Fruit fly (Drosophila melanogaster) whole organism, embryonic: Measurements from ENCODE around the gene Vm32E.

Experiments
- CG10274 ChIP-seq: fragments of 200-800 bp; sonication (Bioruptor generic); optimal IDR thresholded peaks from 3 replicates; lab custom pipeline; 2017; ENCODE audit warnings: missing biosample characterization, mild to moderate bottlenecking, missing genetic modification characterization
- CG10431 ChIP-seq: fragments of 200-800 bp; sonication (Bioruptor generic); optimal IDR thresholded peaks from 3 replicates; lab custom pipeline; 2018; ENCODE audit warnings: missing biosample characterization, mild to moderate bottlenecking, missing genetic modification characterization
- CG11085 ChIP-seq: fragments of 200-800 bp; sonication (Bioruptor generic); IDR thresholded peaks from 2 replicates; pipeline ENCODE4 v1.3.6; 2022; ENCODE audit warnings: missing biosample characterization, missing genetic modification characterization
- CG11723 ChIP-seq: fragments of 200-800 bp; sonication (Bioruptor generic); optimal IDR thresholded peaks from 2 replicates; lab custom pipeline; 2017; ENCODE audit warnings: missing biosample characterization, mild to moderate bottlenecking, missing genetic modification characterization
- CG1233 ChIP-seq: fragments of 200-800 bp; sonication (Bioruptor generic); optimal IDR thresholded peaks from 4 replicates; lab custom pipeline; 2018; ENCODE audit warnings: missing biosample characterization, mild to moderate bottlenecking, missing genetic modification characterization
- CG13296 ChIP-seq: fragments of 200-800 bp; sonication (Bioruptor generic); optimal IDR thresholded peaks from 3 replicates; lab custom pipeline; 2018; ENCODE audit warnings: missing biosample characterization, mild to moderate bottlenecking, missing genetic modification characterization
- CG14014 ChIP-seq: fragments of 200-800 bp; sonication (Bioruptor generic); IDR thresholded peaks from 2 replicates; pipeline ENCODE4 v1.3.6; 2022; ENCODE audit warnings: missing biosample characterization, missing genetic modification characterization
- CG15514 ChIP-seq: fragments of 200-800 bp; sonication (Bioruptor generic); optimal IDR thresholded peaks from 3 replicates; lab custom pipeline; 2017; ENCODE audit warnings: missing biosample characterization, missing genetic modification characterization, mild to moderate bottlenecking, moderate library complexity, missing genetic modification reagents
- CG17186 ChIP-seq: fragments of 200-800 bp; sonication (Bioruptor generic); optimal IDR thresholded peaks from 3 replicates; lab custom pipeline; 2017; ENCODE audit warnings: missing biosample characterization, missing genetic modification reagents, missing genetic modification characterization
- CG17829 ChIP-seq: fragments of 200-800 bp; optimal IDR thresholded peaks from 2 replicates; lab custom pipeline; 2019; ENCODE audit warnings: missing biosample characterization, mild to moderate bottlenecking, missing genetic modification characterization, moderate library complexity
- CG18011 ChIP-seq: fragments of 200-800 bp; sonication (Bioruptor generic); optimal IDR thresholded peaks from 2 replicates; lab custom pipeline; 2017; ENCODE audit warnings: missing biosample characterization, missing genetic modification characterization, mild to moderate bottlenecking, moderate library complexity, missing genotype
- CG3407 ChIP-seq: fragments of 200-800 bp; sonication (Bioruptor generic); optimal IDR thresholded peaks from 2 replicates; lab custom pipeline; 2018; ENCODE audit warnings: missing biosample characterization, mild to moderate bottlenecking, missing genetic modification characterization
- CG43689 ChIP-seq: fragments of 200-800 bp; sonication (Bioruptor generic); IDR thresholded peaks from 2 replicates; pipeline ENCODE4 v1.3.6; 2022; ENCODE audit warnings: missing biosample characterization, missing genetic modification characterization
- CG4617 ChIP-seq: fragments of 200-800 bp; sonication (Bioruptor generic); optimal IDR thresholded peaks from 3 replicates; lab custom pipeline; 2016; ENCODE audit warnings: missing biosample characterization, missing genetic modification characterization, borderline replicate concordance
- CG6654 ChIP-seq: fragments of 200-800 bp; sonication (Bioruptor generic); optimal IDR thresholded peaks from 2 replicates; lab custom pipeline; 2017; ENCODE audit warnings: missing biosample characterization, mild to moderate bottlenecking, missing genetic modification characterization
- CG6689 ChIP-seq: fragments of 200-800 bp; sonication (Bioruptor generic); IDR thresholded peaks from 2 replicates; pipeline ENCODE4 v1.3.6; 2022; ENCODE audit warnings: missing biosample characterization, missing genetic modification characterization
- CG7271 ChIP-seq: fragments of 200-800 bp; sonication (Bioruptor generic); optimal IDR thresholded peaks from 2 replicates; lab custom pipeline; 2018; ENCODE audit warnings: missing biosample characterization, mild to moderate bottlenecking, missing genetic modification characterization, moderate library complexity
- CG7372 ChIP-seq: fragments of 200-800 bp; sonication (Bioruptor generic); IDR thresholded peaks from 2 replicates; pipeline ENCODE4 v1.3.6; 2022; ENCODE audit warnings: missing biosample characterization, missing genetic modification characterization
- CG7963 ChIP-seq: fragments of 200-800 bp; sonication (Bioruptor generic); IDR thresholded peaks from 3 replicates; pipeline ENCODE4 v1.3.6; 2022; ENCODE audit warnings: missing biosample characterization, missing genetic modification characterization; ENCODE audit not compliant: partially characterized antibody
- CG9797 ChIP-seq: fragments of 200-800 bp; sonication (Bioruptor generic); optimal IDR thresholded peaks from 3 replicates; lab custom pipeline; 2018; ENCODE audit warnings: missing biosample characterization, mild to moderate bottlenecking, missing genetic modification characterization
- CHES-1-like ChIP-seq: fragments of 200-800 bp; sonication (Bioruptor generic); optimal IDR thresholded peaks from 2 replicates; lab custom pipeline; 2016; ENCODE audit warnings: missing biosample characterization, missing genetic modification characterization
- CrebB ChIP-seq: fragments of 200-800 bp; sonication (Bioruptor generic); optimal IDR thresholded peaks from 3 replicates; lab custom pipeline; 2018; ENCODE audit warnings: missing biosample characterization, mild to moderate bottlenecking, missing genetic modification characterization
- Dek ChIP-seq: fragments of 200-800 bp; sonication (Bioruptor generic); optimal IDR thresholded peaks from 3 replicates; lab custom pipeline; 2019; ENCODE audit warnings: missing biosample characterization, mild to moderate bottlenecking, missing genetic modification characterization, moderate library complexity
- Dfd ChIP-seq, 2 experiments: fragments of >200 bp; optimal IDR thresholded peaks; 2 replicates each; lab custom pipeline; 2017; ENCODE audit warnings: missing biosample characterization in 2 of 2, missing genetic modification characterization in 2 of 2
- Dref ChIP-seq: fragments of 200-800 bp; sonication (Bioruptor generic); IDR thresholded peaks from 2 replicates; pipeline ENCODE4 v1.3.6; 2022; ENCODE audit warnings: missing biosample characterization, missing genetic modification characterization
- ERR ChIP-seq: fragments of 200-800 bp; sonication (Bioruptor generic); optimal IDR thresholded peaks from 2 replicates; lab custom pipeline; 2016; ENCODE audit warnings: missing biosample characterization, missing genetic modification characterization
- HLHmδ ChIP-seq: fragments of 200-800 bp; sonication (Bioruptor generic); optimal IDR thresholded peaks from 2 replicates; lab custom pipeline; 2018; ENCODE audit warnings: missing biosample characterization, mild to moderate bottlenecking, missing genetic modification characterization, moderate library complexity
- Lim3 ChIP-seq: fragments of 200-800 bp; sonication (Bioruptor generic); IDR thresholded peaks from 2 replicates; pipeline ENCODE4 v1.3.6; 2022; ENCODE audit warnings: missing biosample characterization, missing genetic modification characterization
- Med ChIP-seq: fragments of 200-800 bp; sonication (Bioruptor generic); peaks from one replicate; lab custom pipeline; 2016; ENCODE audit warnings: missing biosample characterization, missing genetic modification characterization, mild to moderate bottlenecking, inconsistent platforms, moderate library complexity
- NK7.1 ChIP-seq: fragments of 200-800 bp; sonication (Bioruptor generic); optimal IDR thresholded peaks from 3 replicates; lab custom pipeline; 2016; ENCODE audit warnings: missing biosample characterization, missing genetic modification characterization
- Neu2 ChIP-seq: fragments of 200-800 bp; sonication (Bioruptor generic); optimal IDR thresholded peaks from 3 replicates; lab custom pipeline; 2016; ENCODE audit warnings: missing biosample characterization, missing genetic modification characterization, borderline replicate concordance
- PHDP ChIP-seq: fragments of 200-800 bp; sonication (Bioruptor generic); optimal IDR thresholded peaks from 3 replicates; lab custom pipeline; 2018; ENCODE audit warnings: missing biosample characterization, mild to moderate bottlenecking, missing genetic modification characterization, moderate library complexity
- Sry-δ ChIP-seq: fragments of 200-800 bp; sonication (Bioruptor generic); optimal IDR thresholded peaks from 2 replicates; lab custom pipeline; 2016; ENCODE audit warnings: missing biosample characterization, missing genetic modification characterization
- Trl ChIP-seq, 3 experiments: fragments of >200 bp in 2 of 3; fragments of 200-800 bp in 1 of 3; sonication (Bioruptor generic) in 1 of 3; optimal IDR thresholded peaks; 2 replicates in 1 of 3; 3 replicates in 2 of 3; lab custom pipeline; 2016 to 2017; ENCODE audit warnings: missing biosample characterization in 1 of 3, missing genetic modification characterization in 1 of 3
- crol ChIP-seq: fragments of 200-800 bp; sonication (Bioruptor generic); IDR thresholded peaks from 2 replicates; pipeline ENCODE4 v1.3.6; 2022; ENCODE audit warnings: missing biosample characterization, missing genetic modification characterization
- dan ChIP-seq: fragments of 200-800 bp; sonication (Bioruptor generic); IDR thresholded peaks from 2 replicates; pipeline ENCODE4 v1.3.6; 2022; ENCODE audit warnings: missing biosample characterization, missing genetic modification characterization
- eve ChIP-seq, 2 experiments: fragments of >200 bp; optimal IDR thresholded peaks; 2 replicates each; lab custom pipeline; 2017; ENCODE audit warnings: missing biosample characterization in 2 of 2, missing genetic modification characterization in 2 of 2
- ewg ChIP-seq: fragments of 200-800 bp; sonication (Bioruptor generic); optimal IDR thresholded peaks from 3 replicates; lab custom pipeline; 2017; ENCODE audit warnings: mild to moderate bottlenecking, missing biosample characterization, missing genetic modification reagents, missing genetic modification characterization
- hbn ChIP-seq: fragments of 200-800 bp; sonication (Bioruptor generic); IDR thresholded peaks from 2 replicates; pipeline ENCODE4 v1.3.6; 2022; ENCODE audit warnings: missing biosample characterization, missing genetic modification characterization; ENCODE audit not compliant: partially characterized antibody
- kay ChIP-seq: fragments of 200-800 bp; sonication (Bioruptor generic); optimal IDR thresholded peaks from 2 replicates; lab custom pipeline; 2016; ENCODE audit warnings: missing biosample characterization, missing genetic modification characterization
- ken ChIP-seq: fragments of 200-800 bp; sonication (Bioruptor generic); IDR thresholded peaks from 3 replicates; pipeline ENCODE4 v1.3.6; 2022; ENCODE audit warnings: missing biosample characterization, missing genetic modification characterization
- klu ChIP-seq: fragments of 200-800 bp; sonication (Bioruptor generic); IDR thresholded peaks from 2 replicates; pipeline ENCODE4 v1.3.6; 2022; ENCODE audit warnings: missing biosample characterization, missing genetic modification characterization
- mld ChIP-seq: fragments of 200-800 bp; sonication (Bioruptor generic); IDR thresholded peaks from 3 replicates; pipeline ENCODE4 v1.3.6; 2022; ENCODE audit warnings: missing biosample characterization, missing genetic modification characterization; ENCODE audit not compliant: partially characterized antibody
- org-1 ChIP-seq: fragments of 200-800 bp; sonication (Bioruptor generic); optimal IDR thresholded peaks from 2 replicates; lab custom pipeline; 2017; ENCODE audit warnings: missing biosample characterization, missing genetic modification characterization
- sd ChIP-seq: fragments of 200-800 bp; sonication (Bioruptor generic); optimal IDR thresholded peaks from 3 replicates; lab custom pipeline; 2018; ENCODE audit warnings: missing biosample characterization, mild to moderate bottlenecking, missing genetic modification characterization, moderate library complexity
- sens ChIP-seq: fragments of 200-800 bp; sonication (Bioruptor generic); peaks from one replicate; lab custom pipeline; 2016; ENCODE audit warnings: missing biosample characterization, missing genetic modification characterization
- seq ChIP-seq: fragments of 200-800 bp; sonication (Bioruptor generic); IDR thresholded peaks from 2 replicates; pipeline ENCODE4 v1.3.6; 2022; ENCODE audit warnings: missing biosample characterization, missing genetic modification characterization
- stwl ChIP-seq: fragments of 200-800 bp; sonication (Bioruptor generic); optimal IDR thresholded peaks from 3 replicates; lab custom pipeline; 2018; ENCODE audit warnings: missing biosample characterization, mild to moderate bottlenecking, missing genetic modification characterization, moderate library complexity
- tna ChIP-seq: fragments of 200-800 bp; sonication (Bioruptor generic); IDR thresholded peaks from 2 replicates; pipeline ENCODE4 v1.3.6; 2022; ENCODE audit warnings: missing biosample characterization, missing genetic modification characterization; ENCODE audit not compliant: partially characterized antibody

Vm32E gene

dm6 chr2L:11208563-11209344 lies 37.3 kb upstream of the Vm32E start (continued):
- TF ChIP-seq CG43689 (GFP tag; lab: Robert Waterston, UW): no peak
- TF ChIP-seq CG11723: no peak
- no peak for TF ChIP-seq CHES-1-like
- 0 out of 2 replicates have a peak, but pooled peaks have one; percentile 32 for TF ChIP-seq seq (GFP tag; lab: Robert Waterston, UW)
- TF ChIP-seq Lim3 (GFP tag; lab: Robert Waterston, UW): no peak
- no peak for TF ChIP-seq CG10274 (GFP tag; lab: Kevin White, UChicago)
- TF ChIP-seq CG1233 (GFP tag; lab: Kevin White, UChicago): no peak
- no peak for TF ChIP-seq HLHmδ (GFP tag; lab: Kevin White, UChicago)
- TF ChIP-seq ken (GFP tag; lab: Robert Waterston, UW): 0 out of 3 replicates have a peak, but pooled peaks have one; percentile 59
- no peak for TF ChIP-seq CG7271 (tag; lab: Kevin White, UChicago)
- no peak for TF ChIP-seq CG18011 (GFP tag; lab: Kevin White, UChicago)
- TF ChIP-seq CG3407: peak; percentile 79
- no peak for TF ChIP-seq klu
- peak; percentile 62; the same call in 1 of the 2 replicates for TF ChIP-seq CG7372
- TF ChIP-seq Trl (optimal IDR thresholded peaks at IDR 0.05; lab: Kevin White, UChicago): no peak
- peak; percentile 24 for TF ChIP-seq Trl (GFP tag; optimal IDR thresholded peaks at IDR 0.05; lab: Kevin White, UChicago)
- TF ChIP-seq dan: no peak
- TF ChIP-seq CG10431 (GFP tag; lab: Kevin White, UChicago): peak; percentile 44
- peak; percentile 62 for TF ChIP-seq ewg
- TF ChIP-seq stwl: no peak
- no peak for TF ChIP-seq mld (GFP tag; lab: Robert Waterston, UW)
- TF ChIP-seq sd (tag; lab: Kevin White, UChicago): peak; percentile 70
- no peak for TF ChIP-seq Dek (tag; lab: Kevin White, UChicago)
- no peak for TF ChIP-seq CG11085
- peak; percentile 22 for TF ChIP-seq org-1
- no peak for TF ChIP-seq CG7963
- peak; percentile 29 for TF ChIP-seq CrebB (tag; lab: Kevin White, UChicago)
- TF ChIP-seq CG9797 (GFP tag; lab: Kevin White, UChicago): no peak
- TF ChIP-seq CG4617: no peak
- peak; percentile 59; the same call in 1 of the 2 replicates for TF ChIP-seq crol
- TF ChIP-seq Sry-δ (GFP tag; lab: Kevin White, UChicago): no peak
- peak; percentile 97 for TF ChIP-seq sens
- TF ChIP-seq CG14014 (GFP tag; lab: Robert Waterston, UW): no peak
- TF ChIP-seq NK7.1 (GFP tag; lab: Kevin White, UChicago): no peak
- peak; percentile 54 for TF ChIP-seq CG6689
- TF ChIP-seq kay: no peak
- TF ChIP-seq Dfd (GFP tag; optimal IDR thresholded peaks at IDR 0.05; lab: Kevin White, UChicago): no peak
- TF ChIP-seq Neu2 (GFP tag; lab: Kevin White, UChicago): no peak
- TF ChIP-seq PHDP (tag; lab: Kevin White, UChicago): peak; percentile 77
- TF ChIP-seq CG17186 (GFP tag; lab: Kevin White, UChicago): no peak
- no peak for TF ChIP-seq CG15514
- peak; percentile 19 for TF ChIP-seq Med (GFP tag; lab: Kevin White, UChicago)
- TF ChIP-seq Dref: no peak
- TF ChIP-seq CG13296 (GFP tag; lab: Kevin White, UChicago): no peak
- TF ChIP-seq CG6654: no peak
- peak in 1 of 2 experiments; percentile 51 for TF ChIP-seq eve (GFP tag; optimal IDR thresholded peaks at IDR 0.05; lab: Kevin White, UChicago)
- peak; percentile 77 for TF ChIP-seq CG17829
- TF ChIP-seq hbn (GFP tag; lab: Robert Waterston, UW): no peak
- no peak for TF ChIP-seq tna
- TF ChIP-seq ERR (GFP tag; lab: Kevin White, UChicago): no peak
